Worm (Caenorhabditis elegans) whole organism, L4 larva: ENCODE data around the gene dsl-7.

Experiments used
- F10B5.3 ChIP-seq: sonication (generic microtip); optimal IDR thresholded peaks from 2 replicates; lab custom pipeline; 2016; ENCODE audit warnings: mild to moderate bottlenecking, missing genetic modification characterization, missing compliant biosample characterization
- R02D3.7 ChIP-seq: fragments of 150-350 bp; sonication (generic microtip); optimal IDR thresholded peaks from 3 replicates; lab custom pipeline; 2014; ENCODE audit warnings: missing biosample characterization, missing genetic modification characterization
- T20F7.1 ChIP-seq: fragments of 200-800 bp; sonication (Bioruptor generic); optimal IDR thresholded peaks from 2 replicates; lab custom pipeline; 2018; ENCODE audit warnings: mild to moderate bottlenecking, missing genetic modification characterization, missing compliant biosample characterization
- T26A8.4 ChIP-seq: fragments of 200-800 bp; sonication (Bioruptor generic); IDR thresholded peaks from 2 replicates; pipeline ENCODE4 v1.3.6; 2022; ENCODE audit warnings: missing genetic modification characterization, missing compliant biosample characterization
- Y48G9A.11 ChIP-seq: fragments of 200-800 bp; sonication (Bioruptor generic); IDR thresholded peaks from 2 replicates; pipeline ENCODE4 v1.3.6; 2022; ENCODE audit warnings: missing genetic modification reagents, missing genetic modification characterization, missing compliant biosample characterization
- Y75B8A.6 ChIP-seq: fragments of 200-800 bp; sonication (Bioruptor generic); IDR thresholded peaks from 2 replicates; pipeline ENCODE4 v1.3.6; 2022; ENCODE audit warnings: missing genetic modification reagents, missing genetic modification characterization, missing compliant biosample characterization
- ZK337.2 ChIP-seq: fragments of 200-800 bp; sonication (Bioruptor generic); IDR thresholded peaks from 2 replicates; pipeline ENCODE4 v1.3.6; 2022; ENCODE audit warnings: missing genetic modification reagents, missing genetic modification characterization, missing compliant biosample characterization
- aha-1 ChIP-seq: fragments of 150-350 bp; peaks from one replicate; lab custom pipeline; 2014; ENCODE audit warnings: missing biosample characterization, missing genetic modification characterization
- ceh-28 ChIP-seq: fragments of 150-350 bp; optimal IDR thresholded peaks from 2 replicates; lab custom pipeline; 2014; ENCODE audit warnings: missing biosample characterization, missing genetic modification reagents, missing genetic modification characterization
- ceh-32 ChIP-seq: sonication (generic microtip); optimal IDR thresholded peaks from 2 replicates; lab custom pipeline; 2016; ENCODE audit warnings: mild to moderate bottlenecking, missing genetic modification characterization, missing compliant biosample characterization; ENCODE audit not compliant: poor library complexity
- ceh-44 ChIP-seq: fragments of 200-800 bp; sonication (Bioruptor generic); IDR thresholded peaks from 2 replicates; pipeline ENCODE4 v1.3.6; 2022; ENCODE audit warnings: missing genetic modification reagents, missing genetic modification characterization, missing compliant biosample characterization
- ceh-62 ChIP-seq: sonication (generic microtip); optimal IDR thresholded peaks from 2 replicates; lab custom pipeline; 2017; ENCODE audit warnings: missing biosample characterization, missing genetic modification characterization
- daf-16 ChIP-seq, 3 experiments: sonication (generic microtip); optimal IDR thresholded peaks; 2 replicates each; lab custom pipeline; 2016 to 2017; ENCODE audit warnings: missing genetic modification characterization in 3 of 3, missing genetic modification reagents in 3 of 3, mild to moderate bottlenecking in 2 of 3, missing compliant biosample characterization in 2 of 3, missing biosample characterization in 1 of 3, moderate library complexity in 1 of 3
- daf-8 ChIP-seq: fragments of 200-800 bp; sonication (Bioruptor generic); IDR thresholded peaks from 2 replicates; pipeline ENCODE4 v1.3.6; 2022; ENCODE audit warnings: missing genetic modification characterization, missing compliant biosample characterization
- dmd-6 ChIP-seq: fragments of 200-800 bp; sonication (Bioruptor generic); IDR thresholded peaks from 2 replicates; pipeline ENCODE4 v1.3.6; 2022; ENCODE audit warnings: missing genetic modification reagents, missing genetic modification characterization, missing compliant biosample characterization
- dmd-8 ChIP-seq: fragments of 200-800 bp; sonication (Bioruptor generic); IDR thresholded peaks from 2 replicates; pipeline ENCODE4 v1.3.6; 2022; ENCODE audit warnings: missing genetic modification characterization, missing compliant biosample characterization
- dpl-1 ChIP-seq: fragments of 150-350 bp; optimal IDR thresholded peaks from 2 replicates; lab custom pipeline; 2014; ENCODE audit warnings: missing biosample characterization, missing genetic modification reagents, missing genetic modification characterization
- dve-1 ChIP-seq: sonication (generic microtip); optimal IDR thresholded peaks from 2 replicates; lab custom pipeline; 2017; ENCODE audit warnings: antibody characterized with exemption, mild to moderate bottlenecking, missing genetic modification characterization, missing compliant biosample characterization; ENCODE audit not compliant: insufficient read depth
- fkh-10 ChIP-seq: fragments of 150-350 bp; optimal IDR thresholded peaks from 2 replicates; lab custom pipeline; 2014; ENCODE audit warnings: missing biosample characterization, missing genetic modification reagents, missing genetic modification characterization
- fos-1 ChIP-seq: fragments of 150-350 bp; optimal IDR thresholded peaks from 2 replicates; lab custom pipeline; 2014; ENCODE audit warnings: missing biosample characterization, missing genetic modification characterization
- hif-1 ChIP-seq, 2 experiments: sonication (generic microtip); optimal IDR thresholded peaks; 2 replicates each; lab custom pipeline; 2016 to 2017; ENCODE audit warnings: missing compliant biosample characterization in 2 of 2, missing genetic modification characterization in 2 of 2, missing genetic modification reagents in 2 of 2, missing genotype in 2 of 2, mild to moderate bottlenecking in 1 of 2
- hlh-11 ChIP-seq: fragments of 200-800 bp; sonication (Bioruptor generic); optimal IDR thresholded peaks from 2 replicates; lab custom pipeline; 2018; ENCODE audit warnings: mild to moderate bottlenecking, missing genetic modification characterization, missing compliant biosample characterization
- hlh-30 ChIP-seq: sonication (generic microtip); optimal IDR thresholded peaks from 2 replicates; lab custom pipeline; 2017; ENCODE audit warnings: antibody characterized with exemption, mild to moderate bottlenecking, missing genetic modification characterization, missing compliant biosample characterization; ENCODE audit not compliant: insufficient read depth
- hmg-1.1 ChIP-seq: fragments of 200-800 bp; sonication (Bioruptor generic); IDR thresholded peaks from 2 replicates; pipeline ENCODE4 v1.3.6; 2022; ENCODE audit warnings: missing genetic modification reagents, missing genetic modification characterization, missing compliant biosample characterization
- jun-1 ChIP-seq: fragments of 150-350 bp; optimal IDR thresholded peaks from 2 replicates; lab custom pipeline; 2014; ENCODE audit warnings: missing biosample characterization, missing genetic modification reagents, missing genetic modification characterization
- lim-7 ChIP-seq: fragments of 200-800 bp; sonication (Bioruptor generic); IDR thresholded peaks from 2 replicates; pipeline ENCODE4 v1.3.6; 2022; ENCODE audit warnings: missing genetic modification characterization, missing compliant biosample characterization
- lin-13 ChIP-seq: fragments of 150-350 bp; optimal IDR thresholded peaks from 2 replicates; lab custom pipeline; 2014; ENCODE audit warnings: missing biosample characterization, missing genetic modification reagents, missing genetic modification characterization
- lir-3 ChIP-seq: sonication (generic microtip); optimal IDR thresholded peaks from 2 replicates; lab custom pipeline; 2016; ENCODE audit warnings: mild to moderate bottlenecking, missing genetic modification characterization, missing compliant biosample characterization
- lsy-2 ChIP-seq, 2 experiments: fragments of 150-350 bp in 1 of 2; sonication (generic microtip) in 1 of 2; optimal IDR thresholded peaks; 2 replicates each; lab custom pipeline; 2014 to 2017; ENCODE audit warnings: missing biosample characterization in 2 of 2, missing genetic modification characterization in 2 of 2
- madf-9 ChIP-seq: fragments of 200-800 bp; sonication (Bioruptor generic); conservative IDR thresholded peaks from 2 replicates; pipeline ENCODE4 v1.3.6; 2022; ENCODE audit warnings: missing genetic modification reagents, missing genetic modification characterization, missing compliant biosample characterization
- mep-1 ChIP-seq: fragments of 150-350 bp; sonication (generic microtip); optimal IDR thresholded peaks from 3 replicates; lab custom pipeline; 2014; ENCODE audit warnings: missing biosample characterization, missing genetic modification characterization
- mes-2 ChIP-seq: sonication (generic microtip); optimal IDR thresholded peaks from 2 replicates; lab custom pipeline; 2016; ENCODE audit warnings: missing genotype, mild to moderate bottlenecking, missing genetic modification characterization, missing compliant biosample characterization; ENCODE audit not compliant: poor library complexity, severe bottlenecking
- mxl-3 ChIP-seq: fragments of 200-800 bp; sonication (Bioruptor generic); optimal IDR thresholded peaks from 2 replicates; lab custom pipeline; 2018; ENCODE audit warnings: mild to moderate bottlenecking, missing genetic modification characterization, missing compliant biosample characterization
- nhr-10 ChIP-seq: fragments of 150-350 bp; optimal IDR thresholded peaks from 2 replicates; lab custom pipeline; 2014; ENCODE audit warnings: missing biosample characterization, missing genetic modification characterization
- nhr-11 ChIP-seq: fragments of 150-350 bp; optimal IDR thresholded peaks from 2 replicates; lab custom pipeline; 2014; ENCODE audit warnings: missing biosample characterization, missing genetic modification characterization
- nhr-111 ChIP-seq: fragments of 200-800 bp; sonication (Bioruptor generic); optimal IDR thresholded peaks from 2 replicates; lab custom pipeline; 2018; ENCODE audit warnings: mild to moderate bottlenecking, missing genetic modification characterization, missing compliant biosample characterization
- nhr-25 ChIP-seq: sonication (generic microtip); optimal IDR thresholded peaks from 2 replicates; lab custom pipeline; 2017; ENCODE audit warnings: missing genetic modification characterization, mild to moderate bottlenecking, missing compliant biosample characterization, antibody characterized with exemption, moderate library complexity, borderline replicate concordance; ENCODE audit not compliant: insufficient read depth
- nhr-28 ChIP-seq: fragments of 150-350 bp; optimal IDR thresholded peaks from 2 replicates; lab custom pipeline; 2014; ENCODE audit warnings: missing biosample characterization, missing genetic modification characterization
- nhr-48 ChIP-seq: sonication (generic microtip); optimal IDR thresholded peaks from 2 replicates; lab custom pipeline; 2016; ENCODE audit warnings: mild to moderate bottlenecking, missing genetic modification characterization, missing compliant biosample characterization
- nhr-6 ChIP-seq: fragments of 150-350 bp; optimal IDR thresholded peaks from 2 replicates; lab custom pipeline; 2014; ENCODE audit warnings: missing biosample characterization, missing genetic modification characterization
- nhr-76 ChIP-seq: fragments of 150-350 bp; optimal IDR thresholded peaks from 2 replicates; lab custom pipeline; 2014; ENCODE audit warnings: missing biosample characterization, missing genetic modification characterization
- pqm-1 ChIP-seq: sonication (generic microtip); optimal IDR thresholded peaks from 2 replicates; lab custom pipeline; 2017; ENCODE audit warnings: missing biosample characterization, missing genetic modification characterization
- rbr-2 ChIP-seq: sonication (generic microtip); optimal IDR thresholded peaks from 2 replicates; lab custom pipeline; 2016; ENCODE audit warnings: missing genotype, missing genetic modification characterization, missing compliant biosample characterization
- skn-1 ChIP-seq: fragments of 150-350 bp; optimal IDR thresholded peaks from 2 replicates; lab custom pipeline; 2014; ENCODE audit warnings: missing biosample characterization, missing genetic modification characterization
- tag-97 ChIP-seq: fragments of 200-800 bp; sonication (Bioruptor generic); IDR thresholded peaks from 2 replicates; pipeline ENCODE4 v1.3.6; 2022; ENCODE audit warnings: missing genetic modification characterization, missing compliant biosample characterization
- unc-62 ChIP-seq, 3 experiments: fragments of 150-350 bp in 1 of 3; sonication (generic microtip); optimal IDR thresholded peaks in 2 of 3; peaks in 1 of 3; 1 replicate in 1 of 3; 2 replicates in 2 of 3; lab custom pipeline; 2014 to 2017; ENCODE audit warnings: missing biosample characterization in 3 of 3, missing genetic modification characterization in 3 of 3, missing genetic modification reagents in 3 of 3, missing genotype in 1 of 3
- vab-7 ChIP-seq: fragments of 200-800 bp; sonication (Bioruptor generic); IDR thresholded peaks from 2 replicates; pipeline ENCODE4 v1.3.6; 2022; ENCODE audit warnings: missing genetic modification reagents, missing genetic modification characterization, missing compliant biosample characterization
- ztf-11 ChIP-seq: fragments of 150-350 bp; optimal IDR thresholded peaks from 2 replicates; lab custom pipeline; 2014; ENCODE audit warnings: missing biosample characterization, missing genetic modification characterization
- ztf-7 ChIP-seq: fragments of 150-350 bp; optimal IDR thresholded peaks from 2 replicates; lab custom pipeline; 2014; ENCODE audit warnings: missing biosample characterization, missing genetic modification characterization

The dsl-7 gene

DNA sequence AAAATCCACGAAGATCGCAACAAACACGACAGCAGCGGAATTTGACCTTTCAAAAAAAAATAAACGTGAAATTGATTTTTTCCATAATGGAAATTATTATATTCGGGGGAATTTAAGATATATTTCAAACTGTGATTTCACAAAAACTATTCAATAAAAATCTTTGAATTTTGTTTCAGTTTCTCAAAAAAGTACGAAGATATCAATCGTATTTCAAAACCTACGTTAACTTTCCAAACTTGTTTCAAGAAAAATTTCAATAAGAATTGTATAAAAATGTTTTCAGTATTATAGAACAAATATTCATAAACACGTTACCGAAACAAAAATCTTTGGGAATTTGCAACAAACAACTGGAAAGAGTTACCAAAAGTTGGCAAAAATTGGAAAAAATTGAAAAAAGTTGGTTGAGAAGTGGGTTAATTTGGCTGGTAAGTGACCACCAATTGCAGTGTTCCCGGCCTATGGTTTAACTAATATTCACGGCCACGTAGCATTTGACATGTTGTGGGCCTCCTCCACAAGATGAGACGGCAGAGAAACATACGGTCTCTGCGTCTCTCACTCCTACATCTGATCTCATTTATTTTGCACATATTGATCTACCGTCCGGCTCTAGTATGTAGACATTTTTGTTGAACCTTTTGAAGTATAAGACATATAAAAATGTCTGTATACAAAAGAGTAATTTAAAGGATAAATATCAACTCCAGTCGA lies 42.0 kb upstream of the dsl-7 start, which contains the start of the genes T16G1.9 and T16G1.18:
Gene T16G1.9 (minus strand): TSS at position 51 of the 717 bp plus-strand sequence.
Gene T16G1.18 (plus strand): TSS at position 493 of the 717 bp plus-strand sequence.
- TF ChIP-seq Y75B8A.6 (no peak), ceh-28 (tag; lab: Kevin White, UChicago) (no peak), rbr-2 (peak; percentile 47), nhr-25 (tag; lab: Kevin White, UChicago) (no peak), hlh-11 (peak; percentile 72), hmg-1.1 (GFP tag; lab: Robert Waterston, UW) (peak; percentile 50), F10B5.3 (tag; lab: Kevin White, UChicago) (no peak), nhr-28 (tag; lab: Kevin White, UChicago) (peak; percentile 34), mep-1 (tag; lab: Kevin White, UChicago) (peak; percentile 64), vab-7 (0 out of 2 replicates have a peak, but pooled peaks have one; percentile 20), lin-13 (GFP tag; lab: Kevin White, UChicago) (peak; percentile 50), lsy-2 (tag; optimal IDR thresholded peaks at IDR 0.05; lab: Kevin White, UChicago) (peak in 1 of 2 experiments; percentile 69), ztf-11 (tag; lab: Kevin White, UChicago) (no peak), T26A8.4 (GFP tag; lab: Robert Waterston, UW) (no peak), aha-1 (tag; lab: Kevin White, UChicago) (no peak), pqm-1 (tag; lab: Kevin White, UChicago) (no peak), fos-1 (no peak), ceh-44 (no peak), T20F7.1 (GFP tag; lab: Kevin White, UChicago) (peak; percentile 85), nhr-6 (tag; lab: Kevin White, UChicago) (peak; percentile 98), lim-7 (no peak), madf-9 (GFP tag; lab: Robert Waterston, UW) (no peak), nhr-10 (no peak), unc-62 (GFP tag; optimal IDR thresholded peaks at IDR 0.05 in 1 of 2; lab: Kevin White, UChicago) (peak in 1 of 2 experiments; percentile 94), unc-62 (tag; optimal IDR thresholded peaks at IDR 0.05; lab: Kevin White, UChicago) (no peak), nhr-48 (no peak), ZK337.2 (GFP tag; lab: Robert Waterston, UW) (no peak), nhr-111 (GFP tag; lab: Kevin White, UChicago) (no peak), mes-2 (peak; percentile 80), hlh-30 (tag; lab: Kevin White, UChicago) (peak; percentile 59), dmd-6 (GFP tag; lab: Robert Waterston, UW) (peak; percentile 62; the same call in 1 of the 2 replicates), ceh-62 (tag; lab: Kevin White, UChicago) (no peak), R02D3.7 (tag; lab: Kevin White, UChicago) (no peak), mxl-3 (GFP tag; lab: Kevin White, UChicago) (peak; percentile 45), daf-16 (GFP tag; optimal IDR thresholded peaks at IDR 0.05; lab: Kevin White, UChicago) (no peak), daf-16 (tag; optimal IDR thresholded peaks at IDR 0.05; lab: Kevin White, UChicago) (peak; percentile 71), jun-1 (tag; lab: Kevin White, UChicago) (no peak), dmd-8 (GFP tag; lab: Robert Waterston, UW) (no peak), daf-8 (GFP tag; lab: Robert Waterston, UW) (no peak), ceh-32 (tag; lab: Kevin White, UChicago) (no peak), hif-1 (tag; optimal IDR thresholded peaks at IDR 0.05; lab: Kevin White, UChicago) (no peak), skn-1 (tag; lab: Kevin White, UChicago) (no peak), lir-3 (tag; lab: Kevin White, UChicago) (no peak), ztf-7 (tag; lab: Kevin White, UChicago) (no peak), tag-97 (GFP tag; lab: Robert Waterston, UW) (no peak), nhr-76 (tag; lab: Kevin White, UChicago) (no peak), dve-1 (tag; lab: Kevin White, UChicago) (peak; percentile 57), fkh-10 (GFP tag; lab: Kevin White, UChicago) (no peak), Y48G9A.11 (GFP tag; lab: Robert Waterston, UW) (no peak), dpl-1 (peak; percentile 43), nhr-11 (tag; lab: Kevin White, UChicago) (no peak)
